Fruit fly (Drosophila melanogaster) whole organism, prepupa: ENCODE results near the gene bsk.

Experiments used
- CG10669 ChIP-seq: fragments of 200-800 bp; sonication (Bioruptor generic); optimal IDR thresholded peaks from 3 replicates; lab custom pipeline; 2018; ENCODE audit warnings: missing biosample characterization, mild to moderate bottlenecking, missing genetic modification characterization, moderate library complexity
- CG11902 ChIP-seq: fragments of 200-800 bp; sonication (Bioruptor generic); optimal IDR thresholded peaks from 3 replicates; lab custom pipeline; 2016; ENCODE audit warnings: missing biosample characterization, missing genetic modification characterization
- CG15336 ChIP-seq: fragments of 200-800 bp; sonication (Bioruptor generic); IDR thresholded peaks from 2 replicates; pipeline ENCODE4 v1.3.6; 2022; ENCODE audit warnings: missing biosample characterization, missing genetic modification characterization
- CG16779 ChIP-seq: fragments of 200-800 bp; sonication (Bioruptor generic); optimal IDR thresholded peaks from 3 replicates; lab custom pipeline; 2017; ENCODE audit warnings: missing biosample characterization, mild to moderate bottlenecking, missing genetic modification characterization
- CG3919 ChIP-seq: fragments of 200-800 bp; sonication (Bioruptor generic); optimal IDR thresholded peaks from 3 replicates; lab custom pipeline; 2016; ENCODE audit warnings: missing biosample characterization, missing genetic modification characterization
- CG4318 ChIP-seq: fragments of 200-800 bp; sonication (Bioruptor generic); optimal IDR thresholded peaks from 3 replicates; lab custom pipeline; 2017; ENCODE audit warnings: missing biosample characterization, mild to moderate bottlenecking, missing genetic modification characterization
- CG6276 ChIP-seq: fragments of 200-800 bp; sonication (Bioruptor generic); optimal IDR thresholded peaks from 2 replicates; lab custom pipeline; 2017; ENCODE audit warnings: missing biosample characterization, mild to moderate bottlenecking, missing genetic modification characterization
- CG6792 ChIP-seq: fragments of 200-800 bp; sonication (Bioruptor generic); optimal IDR thresholded peaks from 3 replicates; lab custom pipeline; 2016; ENCODE audit warnings: missing biosample characterization, missing genetic modification characterization
- CG6808 ChIP-seq: fragments of 200-800 bp; sonication (Bioruptor generic); optimal IDR thresholded peaks from 3 replicates; lab custom pipeline; 2017; ENCODE audit warnings: missing biosample characterization, missing genetic modification characterization, mild to moderate bottlenecking, moderate library complexity, missing genetic modification reagents
- CG6854 ChIP-seq: fragments of 200-800 bp; sonication (Bioruptor generic); optimal IDR thresholded peaks from 2 replicates; lab custom pipeline; 2017; ENCODE audit warnings: missing biosample characterization, mild to moderate bottlenecking, missing genetic modification characterization
- CG7368 ChIP-seq: fragments of 200-800 bp; sonication (Bioruptor generic); optimal IDR thresholded peaks from 3 replicates; lab custom pipeline; 2016; ENCODE audit warnings: missing biosample characterization, missing genetic modification characterization
- CG9139 ChIP-seq: fragments of 200-800 bp; sonication (Bioruptor generic); optimal IDR thresholded peaks from 3 replicates; lab custom pipeline; 2017; ENCODE audit warnings: missing biosample characterization, mild to moderate bottlenecking, missing genetic modification characterization
- Eip78C ChIP-seq: fragments of 200-800 bp; sonication (Bioruptor generic); peaks from one replicate; lab custom pipeline; 2016; ENCODE audit warnings: missing biosample characterization, missing genetic modification characterization
- Eip93F ChIP-seq: fragments of 200-800 bp; sonication (Bioruptor generic); optimal IDR thresholded peaks from 2 replicates; lab custom pipeline; 2016; ENCODE audit warnings: missing biosample characterization, mild to moderate bottlenecking, missing genetic modification characterization
- Ets21C ChIP-seq: fragments of 200-800 bp; sonication (Bioruptor generic); optimal IDR thresholded peaks from 3 replicates; lab custom pipeline; 2016; ENCODE audit warnings: missing biosample characterization, missing genetic modification characterization
- Ets96B ChIP-seq: fragments of 200-800 bp; optimal IDR thresholded peaks from 2 replicates; lab custom pipeline; 2019; ENCODE audit warnings: missing biosample characterization, mild to moderate bottlenecking, missing genetic modification characterization, moderate library complexity
- Gug ChIP-seq: fragments of 200-800 bp; sonication (Bioruptor generic); IDR thresholded peaks from 2 replicates; pipeline ENCODE4 v1.3.6; 2022; ENCODE audit warnings: missing biosample characterization, missing genetic modification characterization
- Hr4 ChIP-seq: fragments of 200-800 bp; sonication (Bioruptor generic); optimal IDR thresholded peaks from 3 replicates; lab custom pipeline; 2016; ENCODE audit warnings: missing biosample characterization, missing genetic modification characterization
- Lpt ChIP-seq: fragments of 200-800 bp; sonication (Bioruptor generic); optimal IDR thresholded peaks from 3 replicates; lab custom pipeline; 2016; ENCODE audit warnings: missing biosample characterization, missing genetic modification characterization
- Met ChIP-seq: fragments of 200-800 bp; sonication (Bioruptor generic); optimal IDR thresholded peaks from 3 replicates; lab custom pipeline; 2016; ENCODE audit warnings: missing biosample characterization, missing genetic modification characterization
- OdsH ChIP-seq: fragments of 200-800 bp; sonication (Bioruptor generic); optimal IDR thresholded peaks from 3 replicates; lab custom pipeline; 2016; ENCODE audit warnings: missing biosample characterization, missing genetic modification characterization
- Sox14 ChIP-seq: fragments of 200-800 bp; sonication (Bioruptor generic); optimal IDR thresholded peaks from 3 replicates; lab custom pipeline; 2016; ENCODE audit warnings: missing biosample characterization, missing genetic modification characterization
- Sox15 ChIP-seq: fragments of 200-800 bp; sonication (Bioruptor generic); optimal IDR thresholded peaks from 3 replicates; lab custom pipeline; 2016; ENCODE audit warnings: missing biosample characterization, missing genetic modification characterization
- dsx ChIP-seq: fragments of 200-800 bp; optimal IDR thresholded peaks from 3 replicates; lab custom pipeline; 2019; ENCODE audit warnings: missing biosample characterization, mild to moderate bottlenecking, missing genetic modification characterization, moderate library complexity; ENCODE audit not compliant: poor library complexity, severe bottlenecking
- eg ChIP-seq: fragments of 200-800 bp; sonication (Bioruptor generic); IDR thresholded peaks from 3 replicates; pipeline ENCODE4 v1.3.6; 2022; ENCODE audit warnings: missing biosample characterization, missing genetic modification characterization
- esn ChIP-seq: fragments of 200-800 bp; sonication (Bioruptor generic); optimal IDR thresholded peaks from 2 replicates; lab custom pipeline; 2016; ENCODE audit warnings: missing biosample characterization, mild to moderate bottlenecking, missing genetic modification characterization, moderate library complexity
- fkh ChIP-seq: fragments of 200-800 bp; sonication (Bioruptor generic); optimal IDR thresholded peaks from 3 replicates; lab custom pipeline; 2017; ENCODE audit warnings: missing biosample characterization, mild to moderate bottlenecking, missing genetic modification characterization, moderate library complexity
- lz ChIP-seq: fragments of 200-800 bp; sonication (Bioruptor generic); optimal IDR thresholded peaks from 3 replicates; lab custom pipeline; 2016; ENCODE audit warnings: missing biosample characterization, missing genetic modification characterization
- net ChIP-seq: fragments of 200-800 bp; sonication (Bioruptor generic); optimal IDR thresholded peaks from 3 replicates; lab custom pipeline; 2016; ENCODE audit warnings: missing biosample characterization, missing genetic modification characterization
- pdm3 ChIP-seq: fragments of 200-800 bp; sonication (Bioruptor generic); optimal IDR thresholded peaks from 3 replicates; lab custom pipeline; 2016; ENCODE audit warnings: missing biosample characterization, missing genetic modification characterization
- salr ChIP-seq, 2 experiments: fragments of 200-800 bp; sonication (Bioruptor generic); optimal IDR thresholded peaks; 3 replicates each; lab custom pipeline; 2016 to 2018; ENCODE audit warnings: missing biosample characterization in 2 of 2, missing genetic modification characterization in 2 of 2, mild to moderate bottlenecking in 1 of 2
- spab ChIP-seq: fragments of 200-800 bp; sonication (Bioruptor generic); optimal IDR thresholded peaks from 2 replicates; lab custom pipeline; 2017; ENCODE audit warnings: missing biosample characterization, mild to moderate bottlenecking, missing genetic modification characterization, missing genetic modification reagents
- ss ChIP-seq, 2 experiments: fragments of 200-800 bp; sonication (Bioruptor generic); optimal IDR thresholded peaks; 2 replicates in 1 of 2; 3 replicates in 1 of 2; lab custom pipeline; 2017 to 2018; ENCODE audit warnings: mild to moderate bottlenecking in 2 of 2, missing biosample characterization in 2 of 2, missing genetic modification characterization in 2 of 2, moderate library complexity in 1 of 2
- vri ChIP-seq: fragments of 200-800 bp; sonication (Bioruptor generic); optimal IDR thresholded peaks from 3 replicates; lab custom pipeline; 2016; ENCODE audit warnings: missing biosample characterization, mild to moderate bottlenecking, missing genetic modification characterization

The bsk gene

DNA sequence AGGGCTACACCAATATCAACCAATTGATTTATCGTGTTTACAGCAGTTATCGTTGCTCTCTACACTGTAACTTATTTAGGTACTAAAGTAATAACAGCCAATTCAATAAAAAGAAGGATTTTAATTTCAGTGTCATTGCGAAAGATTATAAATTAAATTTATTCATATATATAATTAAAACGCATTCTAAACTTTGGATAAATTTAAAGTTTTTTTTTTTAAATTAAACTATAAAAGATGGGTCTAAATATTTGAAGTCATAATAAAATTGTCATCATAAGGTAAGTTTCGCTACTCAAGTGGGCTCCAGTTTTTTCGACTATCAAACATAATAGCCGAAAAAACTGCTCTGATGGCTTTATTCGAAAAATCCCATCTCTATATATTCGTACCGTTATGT lies 21.9 kb upstream of the bsk start, which contains the start of gene trk:
Gene trk (minus strand): TSS at position 101 of the 400 bp plus-strand sequence.
- TF ChIP-seq salr (GFP tag; optimal IDR thresholded peaks at IDR 0.05; lab: Kevin White, UChicago) (no peak), CG15336 (no peak), CG11902 (no peak), eg (GFP tag; lab: Robert Waterston, UW) (no peak), CG10669 (GFP tag; lab: Kevin White, UChicago) (no peak), lz (GFP tag; lab: Kevin White, UChicago) (no peak), CG3919 (no peak), Gug (GFP tag; lab: Robert Waterston, UW) (no peak), Eip93F (GFP tag; lab: Kevin White, UChicago) (no peak), Ets96B (no peak), CG7368 (GFP tag; lab: Kevin White, UChicago) (no peak), pdm3 (GFP tag; lab: Kevin White, UChicago) (no peak), Hr4 (GFP tag; lab: Kevin White, UChicago) (no peak), net (GFP tag; lab: Kevin White, UChicago) (no peak), ss (GFP tag; optimal IDR thresholded peaks at IDR 0.05; lab: Kevin White, UChicago) (no peak), CG6792 (GFP tag; lab: Kevin White, UChicago) (no peak), Met (GFP tag; lab: Kevin White, UChicago) (no peak)

- TF ChIP-seq eg (GFP tag; lab: Robert Waterston, UW): no peak
Measured at dm6 chr2L:10269854-10270253, 19.6 kb upstream of the bsk start, which contains the start of gene Mulk. Gene Mulk (plus strand): TSS chr2L:10270051.

dm6 chr2L:10268688-10269087 lies 18.4 kb upstream of the bsk start, which contains the start of gene CG4957:
Gene CG4957 (plus strand): TSS chr2L:10268872.
- TF ChIP-seq CG11902 (no peak), CG4318 (no peak), Sox15 (GFP tag; lab: Kevin White, UChicago) (no peak), Hr4 (GFP tag; lab: Kevin White, UChicago) (no peak), CG6854 (GFP tag; lab: Kevin White, UChicago) (no peak), Ets96B (no peak), Eip78C (GFP tag; lab: Kevin White, UChicago) (no peak), Ets21C (no peak)

dm6 chr2L:10266511-10266910 lies 16.2 kb upstream of the bsk start, which contains the start of gene CG4953:
Gene CG4953 (plus strand): TSS chr2L:10266703.
- TF ChIP-seq Lpt (no peak), OdsH (GFP tag; lab: Kevin White, UChicago) (no peak), fkh (GFP tag; lab: Kevin White, UChicago) (peak; percentile 78), CG4318 (no peak), CG3919 (no peak), Met (GFP tag; lab: Kevin White, UChicago) (no peak), CG16779 (tag; lab: Kevin White, UChicago) (no peak), spab (GFP tag; lab: Kevin White, UChicago) (no peak)

dm6 chr2L:10265129-10265528 lies 14.8 kb upstream of the bsk start, which contains the start of gene Mob3:
Gene Mob3 (plus strand): TSS chr2L:10265336.
- peak; percentile 30 for TF ChIP-seq esn (GFP tag; lab: Kevin White, UChicago)
- no peak for TF ChIP-seq CG6808 (GFP tag; lab: Kevin White, UChicago)
- peak; percentile 43 for TF ChIP-seq fkh (GFP tag; lab: Kevin White, UChicago)
- TF ChIP-seq, all 60 proteins: peak for 2

- TF ChIP-seq CG6854 (GFP tag; lab: Kevin White, UChicago) (no peak), dsx (GFP tag; lab: Kevin White, UChicago) (no peak), esn (GFP tag; lab: Kevin White, UChicago) (no peak), fkh (GFP tag; lab: Kevin White, UChicago) (peak; percentile 64), CG6276 (no peak), CG9139 (no peak), Eip78C (GFP tag; lab: Kevin White, UChicago) (peak; percentile 43), CG11902 (no peak), Ets96B (no peak), Eip93F (GFP tag; lab: Kevin White, UChicago) (peak; percentile 31), Sox14 (GFP tag; lab: Kevin White, UChicago) (no peak), vri (no peak)
Measured at dm6 chr2L:10263830-10264634, 13.7 kb upstream of the bsk start, which contains the start of gene REPTOR-BP. Gene REPTOR-BP (plus strand): TSS chr2L:10264125.
